Worm (Caenorhabditis elegans) whole organism, L4 larva: Measurements from ENCODE around the gene skr-9.

Experiments
- T26A8.4 ChIP-seq: fragments of 200-800 bp; sonication (Bioruptor generic); IDR thresholded peaks from 2 replicates; pipeline ENCODE4 v1.3.6; 2022; ENCODE audit warnings: missing genetic modification characterization, missing compliant biosample characterization
- Y48G9A.11 ChIP-seq: fragments of 200-800 bp; sonication (Bioruptor generic); IDR thresholded peaks from 2 replicates; pipeline ENCODE4 v1.3.6; 2022; ENCODE audit warnings: missing genetic modification reagents, missing genetic modification characterization, missing compliant biosample characterization
- arid-1 ChIP-seq: fragments of 200-800 bp; sonication (Bioruptor generic); conservative IDR thresholded peaks from 2 replicates; pipeline ENCODE4 v1.3.6; 2022; ENCODE audit warnings: missing genetic modification reagents, missing genetic modification characterization, missing compliant biosample characterization
- ceh-28 ChIP-seq: fragments of 150-350 bp; optimal IDR thresholded peaks from 2 replicates; lab custom pipeline; 2014; ENCODE audit warnings: missing biosample characterization, missing genetic modification reagents, missing genetic modification characterization
- ceh-82 ChIP-seq: sonication (generic microtip); optimal IDR thresholded peaks from 2 replicates; lab custom pipeline; 2017; ENCODE audit warnings: missing biosample characterization, missing genetic modification characterization
- ctbp-1 ChIP-seq: fragments of 200-800 bp; sonication (Bioruptor generic); IDR thresholded peaks from 2 replicates; pipeline ENCODE4 v1.3.6; 2022; ENCODE audit warnings: missing genetic modification reagents, missing genetic modification characterization, missing compliant biosample characterization
- daf-12 ChIP-seq: fragments of 150-350 bp; optimal IDR thresholded peaks from 2 replicates; lab custom pipeline; 2014; ENCODE audit warnings: missing biosample characterization, missing genetic modification reagents, missing genetic modification characterization
- daf-16 ChIP-seq, 3 experiments: sonication (generic microtip); optimal IDR thresholded peaks; 2 replicates each; lab custom pipeline; 2016 to 2017; ENCODE audit warnings: missing genetic modification characterization in 3 of 3, missing genetic modification reagents in 3 of 3, mild to moderate bottlenecking in 2 of 3, missing compliant biosample characterization in 2 of 3, missing biosample characterization in 1 of 3, moderate library complexity in 1 of 3
- dmd-6 ChIP-seq: fragments of 200-800 bp; sonication (Bioruptor generic); IDR thresholded peaks from 2 replicates; pipeline ENCODE4 v1.3.6; 2022; ENCODE audit warnings: missing genetic modification reagents, missing genetic modification characterization, missing compliant biosample characterization
- dve-1 ChIP-seq: sonication (generic microtip); optimal IDR thresholded peaks from 2 replicates; lab custom pipeline; 2017; ENCODE audit warnings: antibody characterized with exemption, mild to moderate bottlenecking, missing genetic modification characterization, missing compliant biosample characterization; ENCODE audit not compliant: insufficient read depth
- hlh-11 ChIP-seq: fragments of 200-800 bp; sonication (Bioruptor generic); optimal IDR thresholded peaks from 2 replicates; lab custom pipeline; 2018; ENCODE audit warnings: mild to moderate bottlenecking, missing genetic modification characterization, missing compliant biosample characterization
- jun-1 ChIP-seq: fragments of 150-350 bp; optimal IDR thresholded peaks from 2 replicates; lab custom pipeline; 2014; ENCODE audit warnings: missing biosample characterization, missing genetic modification reagents, missing genetic modification characterization
- lin-1 ChIP-seq: fragments of 200-800 bp; sonication (Bioruptor generic); IDR thresholded peaks from 2 replicates; pipeline ENCODE4 v1.3.6; 2022; ENCODE audit warnings: missing genetic modification reagents, missing genetic modification characterization, missing compliant biosample characterization
- mes-2 ChIP-seq: sonication (generic microtip); optimal IDR thresholded peaks from 2 replicates; lab custom pipeline; 2016; ENCODE audit warnings: missing genotype, mild to moderate bottlenecking, missing genetic modification characterization, missing compliant biosample characterization; ENCODE audit not compliant: poor library complexity, severe bottlenecking
- nhr-102 ChIP-seq: sonication (generic microtip); optimal IDR thresholded peaks from 2 replicates; lab custom pipeline; 2016; ENCODE audit warnings: mild to moderate bottlenecking, missing genetic modification characterization, moderate library complexity, missing compliant biosample characterization
- nhr-237 ChIP-seq: sonication (generic microtip); optimal IDR thresholded peaks from 2 replicates; lab custom pipeline; 2017; ENCODE audit warnings: missing biosample characterization, missing genetic modification characterization
- nhr-28 ChIP-seq: fragments of 150-350 bp; optimal IDR thresholded peaks from 2 replicates; lab custom pipeline; 2014; ENCODE audit warnings: missing biosample characterization, missing genetic modification characterization
- nhr-41 ChIP-seq: fragments of 200-800 bp; sonication (Bioruptor generic); IDR thresholded peaks from 2 replicates; pipeline ENCODE4 v1.3.6; 2022; ENCODE audit warnings: missing genetic modification reagents, missing genetic modification characterization, missing compliant biosample characterization
- nhr-76 ChIP-seq: fragments of 150-350 bp; optimal IDR thresholded peaks from 2 replicates; lab custom pipeline; 2014; ENCODE audit warnings: missing biosample characterization, missing genetic modification characterization
- pha-4 ChIP-seq, 2 experiments: fragments of 150-350 bp in 1 of 2; fragments of 200-800 bp in 1 of 2; sonication (Bioruptor generic) in 1 of 2; IDR thresholded peaks in 1 of 2; optimal IDR thresholded peaks in 1 of 2; 2 replicates each; pipeline versions ENCODE4 v1.3.6 to Lab custom; 2014 to 2022; ENCODE audit warnings: missing genetic modification characterization in 2 of 2, missing genetic modification reagents in 2 of 2, missing biosample characterization in 1 of 2, missing compliant biosample characterization in 1 of 2
- php-3 ChIP-seq: fragments of 200-800 bp; sonication (Bioruptor generic); IDR thresholded peaks from 2 replicates; pipeline ENCODE4 v1.3.6; 2022; ENCODE audit warnings: missing genetic modification reagents, missing genetic modification characterization, missing compliant biosample characterization
- pqm-1 ChIP-seq: sonication (generic microtip); optimal IDR thresholded peaks from 2 replicates; lab custom pipeline; 2017; ENCODE audit warnings: missing biosample characterization, missing genetic modification characterization
- sdz-12 ChIP-seq: fragments of 200-800 bp; sonication (Bioruptor generic); optimal IDR thresholded peaks from 2 replicates; lab custom pipeline; 2018; ENCODE audit warnings: mild to moderate bottlenecking, missing genetic modification characterization, missing compliant biosample characterization
- set-16 ChIP-seq: fragments of 200-800 bp; sonication (Bioruptor generic); IDR thresholded peaks from 2 replicates; pipeline ENCODE4 v1.3.6; 2022; ENCODE audit warnings: missing genetic modification reagents, missing genetic modification characterization, missing compliant biosample characterization
- snpc-1.2 ChIP-seq: fragments of 200-800 bp; sonication (Bioruptor generic); IDR thresholded peaks from 2 replicates; pipeline ENCODE4 v1.3.6; 2022; ENCODE audit warnings: missing genetic modification reagents, missing genetic modification characterization, missing compliant biosample characterization
- tra-1 ChIP-seq: fragments of 200-800 bp; sonication (Bioruptor generic); IDR thresholded peaks from 2 replicates; pipeline ENCODE4 v1.3.6; 2022; ENCODE audit warnings: missing genetic modification reagents, missing genetic modification characterization, missing compliant biosample characterization
- unc-62 ChIP-seq, 3 experiments: fragments of 150-350 bp in 1 of 3; sonication (generic microtip); optimal IDR thresholded peaks in 2 of 3; peaks in 1 of 3; 1 replicate in 1 of 3; 2 replicates in 2 of 3; lab custom pipeline; 2014 to 2017; ENCODE audit warnings: missing biosample characterization in 3 of 3, missing genetic modification characterization in 3 of 3, missing genetic modification reagents in 3 of 3, missing genotype in 1 of 3
- zip-11 ChIP-seq: fragments of 200-800 bp; sonication (Bioruptor generic); IDR thresholded peaks from 2 replicates; pipeline ENCODE4 v1.3.6; 2022; ENCODE audit warnings: missing genetic modification characterization, missing compliant biosample characterization
- zip-2 ChIP-seq: fragments of 150-350 bp; optimal IDR thresholded peaks from 2 replicates; lab custom pipeline; 2014; ENCODE audit warnings: missing biosample characterization, missing genetic modification characterization

Gene skr-9

DNA sequence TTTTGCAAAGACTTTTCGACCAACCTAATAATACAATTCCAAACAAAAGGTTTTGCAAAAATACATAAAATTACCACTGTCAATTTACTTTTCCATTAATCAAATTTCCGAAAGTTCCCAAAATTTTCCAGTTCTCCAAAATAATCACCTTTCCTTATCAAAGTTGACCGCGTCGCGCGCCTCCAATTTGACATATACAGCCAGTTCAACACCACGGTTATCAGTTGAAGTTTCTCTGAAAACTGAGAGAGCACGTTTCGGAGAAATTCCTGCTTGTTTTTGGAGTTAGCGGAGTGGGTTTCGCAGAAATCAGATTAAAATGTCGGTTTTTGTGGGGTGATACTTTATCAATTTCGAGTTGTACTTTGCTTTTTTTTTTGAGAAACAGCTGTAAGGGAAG is 15.7 kb downstream of the skr-9 start:
- peak; percentile 34; the same call in 1 of the 2 replicates for TF ChIP-seq nhr-41 (GFP tag; lab: Robert Waterston, UW)
- peak; percentile 78 for TF ChIP-seq dmd-6 (GFP tag; lab: Robert Waterston, UW)
- TF ChIP-seq Y48G9A.11 (GFP tag; lab: Robert Waterston, UW): no peak
- no peak for TF ChIP-seq zip-11 (GFP tag; lab: Robert Waterston, UW)
- no peak for TF ChIP-seq daf-16 (GFP tag; optimal IDR thresholded peaks at IDR 0.05; lab: Kevin White, UChicago)
- peak; percentile 31 for TF ChIP-seq daf-16 (tag; optimal IDR thresholded peaks at IDR 0.05; lab: Kevin White, UChicago)
- 0 out of 2 replicates have a peak, but pooled peaks have one; percentile 9 for TF ChIP-seq lin-1 (GFP tag; lab: Robert Waterston, UW)
- TF ChIP-seq nhr-28: peak; percentile 43
- TF ChIP-seq hlh-11 (tag; lab: Kevin White, UChicago): peak; percentile 52
- TF ChIP-seq dve-1 (tag; lab: Kevin White, UChicago): peak; percentile 14
- peak; percentile 90 for TF ChIP-seq pqm-1 (tag; lab: Kevin White, UChicago)
- TF ChIP-seq php-3 (GFP tag; lab: Robert Waterston, UW): no peak

DNA sequence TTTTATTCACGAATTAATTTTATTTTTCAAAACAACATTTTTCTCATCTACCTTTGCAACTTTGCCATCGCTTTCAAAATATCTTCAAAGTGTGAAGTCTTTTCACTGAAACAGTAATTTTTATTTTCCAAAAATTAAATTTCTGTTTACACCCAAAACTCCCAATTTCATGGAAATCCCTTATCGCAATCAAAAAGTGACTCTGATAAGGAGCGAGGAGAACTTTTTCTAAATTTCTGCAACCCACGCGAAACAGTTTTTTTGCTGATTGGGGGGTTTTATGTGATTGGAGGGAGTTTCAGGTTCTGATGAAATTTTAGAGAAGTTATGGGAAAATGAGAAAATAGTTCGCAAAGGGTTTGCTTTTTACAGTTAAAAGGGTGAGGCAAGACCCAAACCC is 16.2 kb downstream of the skr-9 start:
- TF ChIP-seq daf-16 (GFP tag; optimal IDR thresholded peaks at IDR 0.05; lab: Kevin White, UChicago) (no peak), daf-16 (tag; optimal IDR thresholded peaks at IDR 0.05; lab: Kevin White, UChicago) (peak; percentile 61), sdz-12 (GFP tag; lab: Kevin White, UChicago) (no peak), pqm-1 (tag; lab: Kevin White, UChicago) (peak; percentile 86), jun-1 (no peak), zip-2 (tag; lab: Kevin White, UChicago) (no peak), tra-1 (GFP tag; lab: Robert Waterston, UW) (no peak)

DNA sequence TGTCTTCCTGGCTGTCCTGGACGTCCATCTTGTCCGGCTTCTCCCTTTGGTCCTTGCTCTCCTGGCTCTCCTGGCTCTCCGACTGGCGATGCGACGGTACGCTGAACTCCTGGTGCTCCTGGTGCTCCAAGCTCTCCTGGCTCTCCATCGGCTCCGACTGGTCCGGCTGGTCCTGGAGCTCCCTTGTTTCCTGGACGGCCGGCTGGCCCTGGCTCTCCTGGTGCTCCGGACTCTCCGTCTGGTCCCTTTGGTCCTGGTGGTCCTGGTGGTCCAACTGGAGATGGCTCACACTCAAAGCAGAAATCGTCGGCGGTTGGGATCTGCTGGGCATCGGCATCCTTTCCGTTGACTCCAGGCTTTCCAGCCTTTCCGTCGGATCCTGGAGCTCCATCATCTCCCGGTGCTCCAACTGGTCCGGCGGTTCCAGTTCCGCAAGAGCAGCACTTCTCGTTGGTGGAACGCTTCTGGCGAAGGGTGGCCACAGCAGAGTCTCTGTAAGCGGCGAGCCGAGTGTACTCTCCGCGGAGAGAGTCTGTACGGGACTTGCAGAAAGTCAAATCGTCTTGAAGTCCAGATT is 19.7 kb downstream of the skr-9 start:
- TF ChIP-seq sdz-12 (GFP tag; lab: Kevin White, UChicago) (peak; percentile 26), set-16 (GFP tag; lab: Robert Waterston, UW) (peak; percentile 99), pha-4 (GFP tag; IDR thresholded peaks at IDR 0.05; lab: Robert Waterston, UW) (peak; percentile 33; the same call in 1 of the 2 replicates), pha-4 (tag; optimal IDR thresholded peaks at IDR 0.05; lab: Kevin White, UChicago) (no peak), nhr-102 (peak; percentile 29), nhr-76 (tag; lab: Kevin White, UChicago) (no peak), arid-1 (GFP tag; lab: Robert Waterston, UW) (0 out of 2 replicates have a peak, but pooled peaks have one; percentile 18), nhr-237 (no peak), T26A8.4 (GFP tag; lab: Robert Waterston, UW) (0 out of 2 replicates have a peak, but pooled peaks have one; percentile 5)

DNA sequence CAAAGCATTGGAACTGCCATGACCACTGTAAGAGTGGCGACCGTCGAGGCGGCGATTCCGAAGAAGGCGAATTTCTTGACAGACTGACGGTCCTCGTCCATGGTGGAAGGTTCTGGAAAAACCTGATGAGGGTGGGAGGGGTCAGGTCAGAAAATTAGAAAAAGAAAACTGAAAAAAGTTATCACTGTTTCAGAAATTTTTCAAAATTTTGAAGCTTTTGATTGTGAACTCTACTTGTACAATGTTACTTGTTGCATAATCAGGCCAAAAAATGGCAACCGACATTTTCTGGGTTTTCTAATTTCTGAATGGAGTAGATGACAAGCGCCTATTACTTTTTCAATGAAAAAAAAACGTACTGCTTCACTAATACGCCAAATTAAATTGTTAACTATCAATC is 20.3 kb downstream of the skr-9 start, which contains the start of gene col-138:
TSS of gene col-138 (minus strand) at position 101 of the 400 bp plus-strand sequence.
- peak; percentile 50; the same call in 1 of the 2 replicates for TF ChIP-seq T26A8.4 (GFP tag; lab: Robert Waterston, UW)
- no peak for TF ChIP-seq ceh-82
- TF ChIP-seq unc-62 (GFP tag; optimal IDR thresholded peaks at IDR 0.05 in 1 of 2; lab: Kevin White, UChicago): no peak
- TF ChIP-seq unc-62 (tag; optimal IDR thresholded peaks at IDR 0.05; lab: Kevin White, UChicago): no peak
- no peak for TF ChIP-seq ceh-28
- TF ChIP-seq ctbp-1 (GFP tag; lab: Robert Waterston, UW): 0 out of 2 replicates have a peak, but pooled peaks have one; percentile 13
- no peak for TF ChIP-seq mes-2 (tag; lab: Kevin White, UChicago)

DNA sequence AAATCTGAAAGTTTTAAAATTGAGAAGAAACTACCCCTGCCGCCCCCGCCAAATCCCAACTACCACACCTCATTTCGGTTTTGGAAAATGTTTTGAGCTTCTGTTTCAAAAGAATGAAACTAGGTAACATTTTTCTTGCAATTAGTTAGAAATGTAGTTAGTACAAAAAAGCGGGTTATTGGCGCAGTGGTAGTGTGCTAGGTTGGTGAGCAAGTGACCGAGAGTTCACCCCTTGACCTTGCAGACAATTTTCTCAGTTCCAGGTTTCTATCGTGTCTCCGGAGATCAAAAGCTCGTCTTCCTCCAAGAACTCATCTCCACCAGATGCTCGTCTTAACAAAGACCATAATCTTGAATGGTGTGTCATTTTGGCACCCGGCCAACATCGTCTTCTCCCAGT is 25.8 kb downstream of the skr-9 start:
- TF ChIP-seq snpc-1.2 (GFP tag; lab: Robert Waterston, UW): peak; percentile 63
- peak; percentile 26; the same call in 1 of the 2 replicates for TF ChIP-seq php-3 (GFP tag; lab: Robert Waterston, UW)
- no peak for TF ChIP-seq daf-12
